Worm (Caenorhabditis elegans): ENCODE results near the gene C49F8.3.
A peak's percentile ranks its signal among the peaks of the same experiment; 100 is the strongest.

The C49F8.3 gene

ce11 chrX:13350123-13350798 is 37.1 kb downstream of the C49F8.3 start (continued):
- TF ChIP-seq madf-5 (GFP tag; IDR thresholded peaks at IDR 0.05), result no peak

- TF ChIP-seq mdt-29 (GFP tag; IDR thresholded peaks at IDR 0.05), result peak; percentile 75
- TF ChIP-seq mxl-3 (GFP tag; optimal IDR thresholded peaks at IDR 0.05), result peak; percentile 44
- no peak for TF ChIP-seq fkh-10 (GFP tag; optimal IDR thresholded peaks at IDR 0.05)
- TF ChIP-seq Y75B8A.6 (GFP tag; IDR thresholded peaks at IDR 0.05), result peak; percentile 65; the same call in 1 of the 2 replicates
- TF ChIP-seq nhr-11 (tag; optimal IDR thresholded peaks at IDR 0.05), result no peak
- TF ChIP-seq Y105C5A.15 (GFP tag; IDR thresholded peaks at IDR 0.05), result no peak
- TF ChIP-seq R02D3.7 (tag; optimal IDR thresholded peaks at IDR 0.05), result no peak
- TF ChIP-seq zfp-3 (GFP tag; conservative IDR thresholded peaks at IDR 0.05), result peak; percentile 96
- TF ChIP-seq dmd-9 (GFP tag; IDR thresholded peaks at IDR 0.05), result no peak
- peak; percentile 95 for TF ChIP-seq mep-1 (tag; optimal IDR thresholded peaks at IDR 0.05)
- TF ChIP-seq zip-2 (tag; optimal IDR thresholded peaks at IDR 0.05), result peak; percentile 79
- peak; percentile 39 for TF ChIP-seq nhr-48 (tag; optimal IDR thresholded peaks at IDR 0.05)
- no peak for TF ChIP-seq mes-2 (tag; optimal IDR thresholded peaks at IDR 0.05; ENCODE audit: poor library complexity, severe bottlenecking)
- TF ChIP-seq nhr-6 (tag; optimal IDR thresholded peaks at IDR 0.05), result no peak
- TF ChIP-seq lin-38 (GFP tag; IDR thresholded peaks at IDR 0.05), result peak; percentile 42
- TF ChIP-seq hif-1 (tag; optimal IDR thresholded peaks at IDR 0.05), result peak in 1 of 2 experiments; percentile 53
- TF ChIP-seq nhr-102 (tag; optimal IDR thresholded peaks at IDR 0.05), result peak; percentile 64
- no peak for TF ChIP-seq mxl-2 (GFP tag; conservative IDR thresholded peaks at IDR 0.05)
- no peak for TF ChIP-seq ceh-44 (GFP tag; IDR thresholded peaks at IDR 0.05)
- no peak for TF ChIP-seq nhr-41 (GFP tag; IDR thresholded peaks at IDR 0.05)
- peak; percentile 32 for TF ChIP-seq nhr-28 (tag; optimal IDR thresholded peaks at IDR 0.05)
- TF ChIP-seq daf-12 (tag; optimal IDR thresholded peaks at IDR 0.05), result no peak
- TF ChIP-seq nhr-111 (GFP tag; optimal IDR thresholded peaks at IDR 0.05), result no peak
- TF ChIP-seq ZK337.2 (GFP tag; IDR thresholded peaks at IDR 0.05), result no peak
- no peak for TF ChIP-seq lim-7 (GFP tag; IDR thresholded peaks at IDR 0.05)
- no peak for TF ChIP-seq ceh-62 (tag; optimal IDR thresholded peaks at IDR 0.05)
- no peak for TF ChIP-seq F26F4.8 (GFP tag; conservative IDR thresholded peaks at IDR 0.05)
- TF ChIP-seq lin-29 (GFP tag; IDR thresholded peaks at IDR 0.05), result no peak; the same call in 1 of the 2 replicates
- no peak for TF ChIP-seq ceh-82 (tag; optimal IDR thresholded peaks at IDR 0.05)
- no peak for TF ChIP-seq tra-1 (GFP tag; IDR thresholded peaks at IDR 0.05)
- 0 out of 2 replicates have a peak, but pooled peaks have one; percentile 26 for TF ChIP-seq php-3 (GFP tag; IDR thresholded peaks at IDR 0.05)
- no peak for TF ChIP-seq tag-97 (GFP tag; IDR thresholded peaks at IDR 0.05)
- TF ChIP-seq madf-9 (GFP tag; conservative IDR thresholded peaks at IDR 0.05), result peak; percentile 3; the same call in 1 of the 2 replicates
- peak; percentile 90 for TF ChIP-seq T26A8.4 (GFP tag; IDR thresholded peaks at IDR 0.05)
- peak in 1 of 2 experiments; percentile 74 for TF ChIP-seq daf-16 (GFP tag; optimal IDR thresholded peaks at IDR 0.05)
- TF ChIP-seq daf-16 (tag; optimal IDR thresholded peaks at IDR 0.05), result peak; percentile 30
- TF ChIP-seq spr-3 (GFP tag; optimal IDR thresholded peaks at IDR 0.05), result peak; percentile 34
- TF ChIP-seq D1046.2 (GFP tag; IDR thresholded peaks at IDR 0.05), result no peak
- no peak for TF ChIP-seq nhr-25 (tag; optimal IDR thresholded peaks at IDR 0.05; ENCODE audit: borderline replicate concordance, insufficient read depth)
- no peak for TF ChIP-seq snpc-4 (tag; optimal IDR thresholded peaks at IDR 0.05)
- TF ChIP-seq lin-13 (GFP tag; optimal IDR thresholded peaks at IDR 0.05), result peak; percentile 8
- no peak for TF ChIP-seq Y5F2A.4 (GFP tag; optimal IDR thresholded peaks at IDR 0.05)
- no peak for TF ChIP-seq zag-1 (tag; optimal IDR thresholded peaks at IDR 0.05)
- no peak for TF ChIP-seq daf-8 (GFP tag; IDR thresholded peaks at IDR 0.05)
- peak; percentile 57 for TF ChIP-seq T20F7.1 (GFP tag; optimal IDR thresholded peaks at IDR 0.05)
Measured at ce11 chrX:13349230-13350122, 37.9 kb downstream of the C49F8.3 start.

All from whole organism, L4 larva.